Fruit fly (Drosophila melanogaster) whole organism, embryonic: ENCODE data around the gene Hsdl2.

Experiments
- Atf-2 ChIP-seq: fragments of 200-800 bp; sonication (Bioruptor generic); optimal IDR thresholded peaks from 2 replicates; lab custom pipeline; 2016; ENCODE audit warnings: missing biosample characterization, missing genetic modification characterization
- CG10147 ChIP-seq: fragments of 200-800 bp; sonication (Bioruptor generic); optimal IDR thresholded peaks from 2 replicates; lab custom pipeline; 2019; ENCODE audit warnings: missing biosample characterization, mild to moderate bottlenecking, missing genetic modification characterization, moderate library complexity
- CG10274 ChIP-seq: fragments of 200-800 bp; sonication (Bioruptor generic); optimal IDR thresholded peaks from 3 replicates; lab custom pipeline; 2017; ENCODE audit warnings: missing biosample characterization, mild to moderate bottlenecking, missing genetic modification characterization
- CG10565 ChIP-seq: fragments of 200-800 bp; sonication (Bioruptor generic); optimal IDR thresholded peaks from 3 replicates; lab custom pipeline; 2016; ENCODE audit warnings: missing biosample characterization, mild to moderate bottlenecking, missing genetic modification characterization
- CG11093 ChIP-seq: fragments of 200-800 bp; sonication (Bioruptor generic); IDR thresholded peaks from 3 replicates; pipeline ENCODE4 v1.3.6; 2022; ENCODE audit warnings: missing biosample characterization, missing genetic modification characterization
- CG11723 ChIP-seq: fragments of 200-800 bp; sonication (Bioruptor generic); optimal IDR thresholded peaks from 2 replicates; lab custom pipeline; 2017; ENCODE audit warnings: missing biosample characterization, mild to moderate bottlenecking, missing genetic modification characterization
- CG12391 ChIP-seq: fragments of 200-800 bp; sonication (Bioruptor generic); optimal IDR thresholded peaks from 3 replicates; lab custom pipeline; 2018; ENCODE audit warnings: missing biosample characterization, mild to moderate bottlenecking, missing genetic modification characterization, moderate library complexity
- CG13296 ChIP-seq: fragments of 200-800 bp; sonication (Bioruptor generic); optimal IDR thresholded peaks from 3 replicates; lab custom pipeline; 2018; ENCODE audit warnings: missing biosample characterization, mild to moderate bottlenecking, missing genetic modification characterization
- CG14860 ChIP-seq: fragments of 200-800 bp; sonication (Bioruptor generic); IDR thresholded peaks from 3 replicates; pipeline ENCODE4 v1.3.6; 2022; ENCODE audit warnings: missing biosample characterization, missing genetic modification characterization; ENCODE audit not compliant: partially characterized antibody
- CG15601 ChIP-seq: fragments of 200-800 bp; sonication (Bioruptor generic); optimal IDR thresholded peaks from 3 replicates; lab custom pipeline; 2019; ENCODE audit warnings: missing biosample characterization, mild to moderate bottlenecking, missing genetic modification characterization, moderate library complexity
- CG17612 ChIP-seq: fragments of 200-800 bp; sonication (Bioruptor generic); IDR thresholded peaks from 2 replicates; pipeline ENCODE4 v1.3.6; 2022; ENCODE audit warnings: missing biosample characterization, missing genetic modification characterization
- CG18262 ChIP-seq: fragments of 200-800 bp; optimal IDR thresholded peaks from 3 replicates; lab custom pipeline; 2019; ENCODE audit warnings: missing biosample characterization, mild to moderate bottlenecking, missing genetic modification characterization, moderate library complexity
- CG30403 ChIP-seq: fragments of 200-800 bp; sonication (Bioruptor generic); optimal IDR thresholded peaks from 3 replicates; lab custom pipeline; 2016; ENCODE audit warnings: missing biosample characterization, missing genetic modification characterization
- CG31388 ChIP-seq: fragments of 200-800 bp; sonication (Bioruptor generic); optimal IDR thresholded peaks from 2 replicates; lab custom pipeline; 2016; ENCODE audit warnings: missing biosample characterization, missing genetic modification characterization
- CG32767 ChIP-seq: fragments of 200-800 bp; sonication (Bioruptor generic); IDR thresholded peaks from 2 replicates; pipeline ENCODE4 v1.3.6; 2022; ENCODE audit warnings: missing biosample characterization, missing genetic modification characterization
- CG34376 ChIP-seq: fragments of 200-800 bp; sonication (Bioruptor generic); optimal IDR thresholded peaks from 2 replicates; lab custom pipeline; 2018; ENCODE audit warnings: missing biosample characterization, mild to moderate bottlenecking, missing genetic modification characterization
- CG3726 ChIP-seq: fragments of 200-800 bp; sonication (Bioruptor generic); IDR thresholded peaks from 3 replicates; pipeline ENCODE4, ENCODE4 v1.3.6; 2022; ENCODE audit warnings: missing biosample characterization, missing genetic modification characterization
- CG42726 ChIP-seq: fragments of 200-800 bp; sonication (Bioruptor generic); IDR thresholded peaks from 2 replicates; pipeline ENCODE4 v1.3.6; 2022; ENCODE audit warnings: missing biosample characterization, missing genetic modification characterization; ENCODE audit not compliant: partially characterized antibody
- CG4617 ChIP-seq: fragments of 200-800 bp; sonication (Bioruptor generic); optimal IDR thresholded peaks from 3 replicates; lab custom pipeline; 2016; ENCODE audit warnings: missing biosample characterization, missing genetic modification characterization, borderline replicate concordance
- CG5245 ChIP-seq: fragments of 200-800 bp; sonication (Bioruptor generic); optimal IDR thresholded peaks from 3 replicates; lab custom pipeline; 2016; ENCODE audit warnings: missing biosample characterization, missing genetic modification characterization
- CG6175 ChIP-seq: fragments of 200-800 bp; sonication (Bioruptor generic); IDR thresholded peaks from 3 replicates; pipeline ENCODE4 v1.3.6; 2022; ENCODE audit warnings: missing biosample characterization, missing genetic modification characterization
- CG6791 ChIP-seq: fragments of 200-800 bp; sonication (Bioruptor generic); IDR thresholded peaks from 3 replicates; pipeline ENCODE4 v1.3.6; 2022; ENCODE audit warnings: missing biosample characterization, missing genetic modification characterization; ENCODE audit not compliant: partially characterized antibody
- CG6854 ChIP-seq: fragments of 200-800 bp; sonication (Bioruptor generic); optimal IDR thresholded peaks from 3 replicates; lab custom pipeline; 2017; ENCODE audit warnings: missing biosample characterization, mild to moderate bottlenecking, missing genetic modification characterization
- CG7987 ChIP-seq: fragments of 200-800 bp; sonication (Bioruptor generic); optimal IDR thresholded peaks from 2 replicates; lab custom pipeline; 2018; ENCODE audit warnings: missing biosample characterization, mild to moderate bottlenecking, missing genetic modification characterization, moderate library complexity
- CG8281 ChIP-seq: fragments of 200-800 bp; sonication (Bioruptor generic); optimal IDR thresholded peaks from 2 replicates; lab custom pipeline; 2018; ENCODE audit warnings: missing biosample characterization, mild to moderate bottlenecking, missing genetic modification characterization, moderate library complexity
- CG8388 ChIP-seq: fragments of 200-800 bp; sonication (Bioruptor generic); optimal IDR thresholded peaks from 2 replicates; lab custom pipeline; 2019; ENCODE audit warnings: missing biosample characterization, mild to moderate bottlenecking, missing genetic modification characterization, moderate library complexity
- CG9932 ChIP-seq: fragments of 200-800 bp; sonication (Bioruptor generic); IDR thresholded peaks from 2 replicates; pipeline ENCODE4 v1.3.6; 2022; ENCODE audit warnings: missing biosample characterization, missing genetic modification characterization
- Doc2 ChIP-seq: fragments of 200-800 bp; sonication (Bioruptor generic); IDR thresholded peaks from 2 replicates; pipeline ENCODE4 v1.3.6; 2022; ENCODE audit warnings: missing biosample characterization, missing genetic modification characterization
- Fer2 ChIP-seq: fragments of 200-800 bp; sonication (Bioruptor generic); optimal IDR thresholded peaks from 2 replicates; lab custom pipeline; 2018; ENCODE audit warnings: missing biosample characterization, mild to moderate bottlenecking, missing genetic modification characterization, moderate library complexity
- Hmx ChIP-seq: fragments of 200-800 bp; sonication (Bioruptor generic); optimal IDR thresholded peaks from 2 replicates; lab custom pipeline; 2016; ENCODE audit warnings: missing biosample characterization, missing genetic modification characterization
- Lpt ChIP-seq: fragments of >200 bp; optimal IDR thresholded peaks from 2 replicates; lab custom pipeline; 2018; ENCODE audit warnings: missing biosample characterization, missing genetic modification characterization
- Med ChIP-seq: fragments of 200-800 bp; sonication (Bioruptor generic); peaks from one replicate; lab custom pipeline; 2016; ENCODE audit warnings: missing biosample characterization, missing genetic modification characterization, mild to moderate bottlenecking, inconsistent platforms, moderate library complexity
- Meics ChIP-seq: fragments of 200-800 bp; sonication (Bioruptor generic); optimal IDR thresholded peaks from 2 replicates; lab custom pipeline; 2017; ENCODE audit warnings: missing biosample characterization, mild to moderate bottlenecking, missing genetic modification characterization
- Stat92E ChIP-seq, 3 experiments: fragments of >200 bp in 2 of 3; fragments of 200-800 bp in 1 of 3; sonication (Bioruptor generic) in 1 of 3; optimal IDR thresholded peaks; 2 replicates each; lab custom pipeline; 2017 to 2019; ENCODE audit warnings: missing biosample characterization in 3 of 3, missing genetic modification characterization in 3 of 3, mild to moderate bottlenecking in 1 of 3, moderate library complexity in 1 of 3
- TFAM ChIP-seq: fragments of 200-800 bp; sonication (Bioruptor generic); optimal IDR thresholded peaks from 2 replicates; lab custom pipeline; 2017; ENCODE audit warnings: missing biosample characterization, missing genetic modification characterization, inconsistent platforms
- cas ChIP-seq: fragments of 200-800 bp; sonication (Bioruptor generic); IDR thresholded peaks from 2 replicates; pipeline ENCODE4 v1.3.6; 2022; ENCODE audit warnings: missing biosample characterization, missing genetic modification characterization
- ci ChIP-seq: fragments of 200-800 bp; sonication (Bioruptor generic); IDR thresholded peaks from 3 replicates; pipeline ENCODE4 v1.3.6; 2022; ENCODE audit warnings: missing biosample characterization, missing genetic modification characterization
- eyg ChIP-seq: fragments of 200-800 bp; sonication (Bioruptor generic); optimal IDR thresholded peaks from 3 replicates; lab custom pipeline; 2016; ENCODE audit warnings: missing biosample characterization, missing genetic modification characterization
- ftz-f1 ChIP-seq: fragments of 200-800 bp; sonication (Bioruptor generic); optimal IDR thresholded peaks from 2 replicates; lab custom pipeline; 2016; ENCODE audit warnings: missing biosample characterization, missing genetic modification characterization
- gem ChIP-seq: fragments of 200-800 bp; sonication (Bioruptor generic); optimal IDR thresholded peaks from 2 replicates; lab custom pipeline; 2019; ENCODE audit warnings: missing biosample characterization, mild to moderate bottlenecking, missing genetic modification characterization, moderate library complexity
- grau ChIP-seq: fragments of 200-800 bp; optimal IDR thresholded peaks from 3 replicates; lab custom pipeline; 2019; ENCODE audit warnings: missing biosample characterization, mild to moderate bottlenecking, missing genetic modification characterization, moderate library complexity
- hth ChIP-seq: fragments of >200 bp; optimal IDR thresholded peaks from 2 replicates; lab custom pipeline; 2017; ENCODE audit warnings: inconsistent platforms
- insv ChIP-seq, 2 experiments: fragments of 200-800 bp; sonication (Bioruptor generic); optimal IDR thresholded peaks; 3 replicates each; lab custom pipeline; 2016 to 2018; ENCODE audit warnings: missing biosample characterization in 2 of 2, missing genetic modification characterization in 2 of 2
- kay ChIP-seq: fragments of 200-800 bp; sonication (Bioruptor generic); optimal IDR thresholded peaks from 2 replicates; lab custom pipeline; 2016; ENCODE audit warnings: missing biosample characterization, missing genetic modification characterization
- luna ChIP-seq: fragments of 200-800 bp; sonication (Bioruptor generic); optimal IDR thresholded peaks from 2 replicates; lab custom pipeline; 2016; ENCODE audit warnings: missing biosample characterization, missing genetic modification characterization
- p53 ChIP-seq: fragments of 200-800 bp; sonication (Bioruptor generic); optimal IDR thresholded peaks from 2 replicates; lab custom pipeline; 2016; ENCODE audit warnings: missing biosample characterization, missing genetic modification characterization
- pb ChIP-seq: fragments of 200-800 bp; sonication (Bioruptor generic); optimal IDR thresholded peaks from 3 replicates; lab custom pipeline; 2016; ENCODE audit warnings: missing biosample characterization, missing genetic modification characterization
- psq ChIP-seq: fragments of 200-800 bp; sonication (Bioruptor generic); optimal IDR thresholded peaks from 2 replicates; lab custom pipeline; 2017; ENCODE audit warnings: missing biosample characterization, missing genetic modification characterization
- sens ChIP-seq: fragments of 200-800 bp; sonication (Bioruptor generic); peaks from one replicate; lab custom pipeline; 2016; ENCODE audit warnings: missing biosample characterization, missing genetic modification characterization
- tgo ChIP-seq: fragments of 200-800 bp; sonication (Bioruptor generic); IDR thresholded peaks from 3 replicates; pipeline ENCODE4 v1.3.6; 2022; ENCODE audit warnings: missing biosample characterization, missing genetic modification characterization

Gene Hsdl2

dm6 chr3R:27706581-27707181 is 29.4 kb downstream of the Hsdl2 start, which contains the start of the genes CROT and CG12877 (continued):
- TF ChIP-seq insv (GFP tag; optimal IDR thresholded peaks at IDR 0.05; lab: Kevin White, UChicago) (peak in 1 of 2 experiments; percentile 74), psq (GFP tag; lab: Kevin White, UChicago) (peak; percentile 40), CG11723 (GFP tag; lab: Kevin White, UChicago) (peak; percentile 53), CG10565 (GFP tag; lab: Kevin White, UChicago) (no peak), CG6791 (no peak), CG32767 (GFP tag; lab: Robert Waterston, UW) (0 out of 2 replicates have a peak, but pooled peaks have one; percentile 24), CG42726 (GFP tag; lab: Robert Waterston, UW) (no peak), Meics (GFP tag; lab: Kevin White, UChicago) (peak; percentile 73), CG5245 (GFP tag; lab: Kevin White, UChicago) (peak; percentile 67), Atf-2 (peak; percentile 7), eyg (GFP tag; lab: Kevin White, UChicago) (no peak), CG12391 (tag; lab: Kevin White, UChicago) (peak; percentile 89), CG15601 (tag; lab: Kevin White, UChicago) (peak; percentile 72), CG14860 (GFP tag; lab: Robert Waterston, UW) (no peak), CG18262 (peak; percentile 99), CG10147 (GFP tag; lab: Kevin White, UChicago) (peak; percentile 72), CG6854 (GFP tag; lab: Kevin White, UChicago) (peak; percentile 37), Hmx (GFP tag; lab: Kevin White, UChicago) (no peak), tgo (GFP tag; lab: Robert Waterston, UW) (peak; percentile 69), Stat92E (GFP tag; optimal IDR thresholded peaks at IDR 0.05; lab: Kevin White, UChicago) (no peak), CG10274 (GFP tag; lab: Kevin White, UChicago) (peak; percentile 49), grau (tag; lab: Kevin White, UChicago) (peak; percentile 84), hth (lab: Kevin White, UChicago) (no peak), pb (GFP tag; lab: Kevin White, UChicago) (no peak), ci (GFP tag; lab: Robert Waterston, UW) (0 out of 3 replicates have a peak, but pooled peaks have one; percentile 52), TFAM (peak; percentile 13), CG9932 (GFP tag; lab: Robert Waterston, UW) (peak; percentile 84), gem (peak; percentile 88), Med (peak; percentile 54), CG17612 (GFP tag; lab: Robert Waterston, UW) (no peak), ftz-f1 (GFP tag; lab: Kevin White, UChicago) (no peak), CG31388 (GFP tag; lab: Kevin White, UChicago) (no peak), CG4617 (GFP tag; lab: Kevin White, UChicago) (peak; percentile 66), CG8281 (peak; percentile 5), luna (GFP tag; lab: Kevin White, UChicago) (no peak), Fer2 (tag; lab: Kevin White, UChicago) (peak; percentile 49), CG8388 (GFP tag; lab: Kevin White, UChicago) (peak; percentile 73), CG7987 (GFP tag; lab: Kevin White, UChicago) (no peak), kay (GFP tag; lab: Kevin White, UChicago) (peak; percentile 89), Lpt (GFP tag; lab: Kevin White, UChicago) (no peak), CG6175 (GFP tag; lab: Robert Waterston, UW) (0 out of 3 replicates have a peak, but pooled peaks have one; percentile 24), CG11093 (GFP tag; lab: Robert Waterston, UW) (peak; percentile 30; the same call in 2 of the 3 replicates), CG3726 (peak; percentile 23; the same call in 1 of the 3 replicates), p53 (no peak), sens (GFP tag; lab: Kevin White, UChicago) (peak; percentile 93), Doc2 (GFP tag; lab: Robert Waterston, UW) (peak; percentile 59; the same call in 1 of the 2 replicates), CG34376 (peak; percentile 58), CG30403 (GFP tag; lab: Kevin White, UChicago) (peak; percentile 91), cas (GFP tag; lab: Robert Waterston, UW) (peak; percentile 30; the same call in 1 of the 2 replicates), CG13296 (GFP tag; lab: Kevin White, UChicago) (peak; percentile 60)
